Worm (Caenorhabditis elegans) whole organism, L3 larva: ENCODE data around the gene suds-3.

Source experiments
- aly-2 ChIP-seq: fragments of 150-350 bp; optimal IDR thresholded peaks from 2 replicates; lab custom pipeline; 2014; ENCODE audit warnings: missing biosample characterization, missing genetic modification characterization
- ceh-28 ChIP-seq: fragments of 150-350 bp; optimal IDR thresholded peaks from 2 replicates; lab custom pipeline; 2014; ENCODE audit warnings: missing biosample characterization, missing genetic modification reagents, missing genetic modification characterization
- ceh-82 ChIP-seq: fragments of 150-350 bp; optimal IDR thresholded peaks from 2 replicates; lab custom pipeline; 2014; ENCODE audit warnings: missing biosample characterization, missing genetic modification characterization
- fos-1 ChIP-seq: fragments of 150-350 bp; optimal IDR thresholded peaks from 2 replicates; lab custom pipeline; 2014; ENCODE audit warnings: missing biosample characterization, missing genetic modification characterization
- mdl-1 ChIP-seq: fragments of 150-350 bp; optimal IDR thresholded peaks from 2 replicates; lab custom pipeline; 2014; ENCODE audit warnings: missing biosample characterization, missing genetic modification characterization
- nhr-12 ChIP-seq: fragments of 150-350 bp; optimal IDR thresholded peaks from 2 replicates; lab custom pipeline; 2014; ENCODE audit warnings: missing biosample characterization, missing genetic modification characterization
- nhr-25 ChIP-seq: sonication (generic microtip); optimal IDR thresholded peaks from 2 replicates; lab custom pipeline; 2017; ENCODE audit warnings: missing biosample characterization, missing genetic modification characterization
- nhr-76 ChIP-seq: fragments of 150-350 bp; sonication (generic microtip); optimal IDR thresholded peaks from 5 replicates; lab custom pipeline; 2014; ENCODE audit warnings: missing biosample characterization, missing genetic modification characterization
- tbx-2 ChIP-seq: sonication (generic microtip); optimal IDR thresholded peaks from 2 replicates; lab custom pipeline; 2016; ENCODE audit warnings: mild to moderate bottlenecking, missing genetic modification characterization, missing compliant biosample characterization
- ztf-11 ChIP-seq: fragments of 150-350 bp; optimal IDR thresholded peaks from 2 replicates; lab custom pipeline; 2014; ENCODE audit warnings: missing biosample characterization, missing genetic modification characterization
- ztf-4 ChIP-seq: fragments of 150-350 bp; optimal IDR thresholded peaks from 2 replicates; lab custom pipeline; 2014; ENCODE audit warnings: missing biosample characterization, missing genetic modification characterization

DNA sequence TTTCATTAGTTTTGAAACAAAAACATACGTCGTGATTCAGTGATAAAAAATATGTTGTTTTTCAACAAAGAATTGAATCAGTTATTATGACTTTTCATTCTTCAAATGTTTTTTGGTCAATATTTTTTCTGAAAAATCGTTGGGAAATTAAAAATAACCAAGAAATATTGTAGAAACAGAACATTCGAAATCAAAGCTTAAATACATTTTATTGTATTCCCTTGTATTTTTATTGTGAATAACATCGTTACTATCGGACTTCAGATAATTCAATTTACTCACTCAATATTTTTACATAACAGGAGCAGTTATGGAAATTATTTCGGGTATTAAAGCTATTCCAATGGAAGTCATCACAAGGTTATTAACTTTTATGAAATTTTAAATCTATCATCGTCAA is 14.2 kb upstream of the suds-3 start, which contains the start of gene C50H2.4:
- no peak for TF ChIP-seq ceh-82
- no peak for TF ChIP-seq aly-2 (tag; lab: Kevin White, UChicago)
- TF ChIP-seq nhr-25: no peak
- no peak for TF ChIP-seq tbx-2 (tag; lab: Kevin White, UChicago)
- TF ChIP-seq mdl-1 (tag; lab: Kevin White, UChicago): no peak
- no peak for TF ChIP-seq nhr-12 (tag; lab: Kevin White, UChicago)
- no peak for TF ChIP-seq ztf-11 (tag; lab: Kevin White, UChicago)
- TF ChIP-seq fos-1 (tag; lab: Kevin White, UChicago): no peak
- no peak for TF ChIP-seq ztf-4 (tag; lab: Kevin White, UChicago)
- no peak for TF ChIP-seq ceh-28
- no peak for TF ChIP-seq nhr-76 (tag; lab: Kevin White, UChicago)
